Worm (Caenorhabditis elegans): ENCODE measurements around the gene srf-3.

Gene srf-3

ce11 chrIV:12883190-12883589 lies 33.9 kb downstream of the srf-3 start, which contains the start of gene ZK896.4:
TSS of gene ZK896.4 (minus strand) at chrIV:12883290.
- no peak for TF ChIP-seq irx-1 (tag; optimal IDR thresholded peaks at IDR 0.05)
- TF ChIP-seq isw-1 (GFP tag; IDR thresholded peaks at IDR 0.05): no peak
- no peak for TF ChIP-seq egl-27 (tag; optimal IDR thresholded peaks at IDR 0.05)
- no peak for TF ChIP-seq lin-39 (tag; optimal IDR thresholded peaks at IDR 0.05)
- TF ChIP-seq ceh-88 (GFP tag; IDR thresholded peaks at IDR 0.05): no peak
- no peak for TF ChIP-seq ama-1 (optimal IDR thresholded peaks at IDR 0.05)

- no peak for TF ChIP-seq pag-3 (tag; optimal IDR thresholded peaks at IDR 0.05; ENCODE audit: borderline replicate concordance, insufficient read depth)
These were observed 36.7 kb downstream of the srf-3 start for ce11 chrIV:12886012-12886411.

- TF ChIP-seq nhr-11 (tag; optimal IDR thresholded peaks at IDR 0.05) (no peak), ces-1 (GFP tag; optimal IDR thresholded peaks at IDR 0.05) (no peak), jun-1 (tag; optimal IDR thresholded peaks at IDR 0.05) (peak; percentile 7), pax-3 (tag; optimal IDR thresholded peaks at IDR 0.05) (no peak), elt-2 (tag; optimal IDR thresholded peaks at IDR 0.05) (peak; percentile 88), pqm-1 (tag; optimal IDR thresholded peaks at IDR 0.05) (peak; percentile 78), tlp-1 (tag; optimal IDR thresholded peaks at IDR 0.05) (no peak), pag-3 (tag; optimal IDR thresholded peaks at IDR 0.05; ENCODE audit: borderline replicate concordance, insufficient read depth) (no peak), efl-1 (optimal IDR thresholded peaks at IDR 0.05) (no peak), efl-1 (GFP tag; optimal IDR thresholded peaks at IDR 0.05 in 1 of 2) (peak in 1 of 2 experiments; percentile 30)
These were observed 41.1 kb downstream of the srf-3 start, which contains the start of gene K08D8.6 for ce11 chrIV:12890445-12890844. TSS of gene K08D8.6 (minus strand) at chrIV:12890508.

ce11 chrIV:12891080-12891479 lies 41.8 kb downstream of the srf-3 start:
- no peak for TF ChIP-seq snpc-4 (tag; optimal IDR thresholded peaks at IDR 0.05)
- TF ChIP-seq elt-2 (tag; optimal IDR thresholded peaks at IDR 0.05): peak; percentile 17

ce11 chrIV:12892194-12892593 lies 42.9 kb downstream of the srf-3 start, which contains the start of gene K08D8.1:
TSS of gene K08D8.1 (plus strand) at chrIV:12892494.
- TF ChIP-seq snpc-4 (tag; optimal IDR thresholded peaks at IDR 0.05): no peak
- no peak for TF ChIP-seq aly-2 (tag; optimal IDR thresholded peaks at IDR 0.05)
- no peak for TF ChIP-seq hpl-2 (GFP tag; optimal IDR thresholded peaks at IDR 0.05)
- no peak for TF ChIP-seq pax-3 (tag; optimal IDR thresholded peaks at IDR 0.05)
- TF ChIP-seq egl-13 (tag; optimal IDR thresholded peaks at IDR 0.05): no peak
- no peak for TF ChIP-seq mdl-1 (tag; optimal IDR thresholded peaks at IDR 0.05)
- no peak for TF ChIP-seq unc-62 (GFP tag; optimal IDR thresholded peaks at IDR 0.05)
- TF ChIP-seq fkh-8 (tag; optimal IDR thresholded peaks at IDR 0.05): no peak

- TF ChIP-seq nhr-85 (tag) (peak; percentile 6), snpc-4 (tag; optimal IDR thresholded peaks at IDR 0.05) (no peak)
These were observed 43.9 kb downstream of the srf-3 start, which contains the start of gene K08D8.12 for ce11 chrIV:12893166-12893565. TSS of gene K08D8.12 (plus strand) at chrIV:12893466.

ce11 chrIV:12894996-12895395 lies 45.7 kb downstream of the srf-3 start, which contains the start of gene K08D8.11:
TSS of gene K08D8.11 (plus strand) at chrIV:12895296.
- no peak for TF ChIP-seq ets-5 (GFP tag; IDR thresholded peaks at IDR 0.05)
- TF ChIP-seq nhr-71 (tag; optimal IDR thresholded peaks at IDR 0.05): no peak
- TF ChIP-seq fkh-8 (tag; optimal IDR thresholded peaks at IDR 0.05): no peak
- TF ChIP-seq pag-3 (tag; optimal IDR thresholded peaks at IDR 0.05; ENCODE audit: borderline replicate concordance, insufficient read depth): no peak
- no peak for TF ChIP-seq unc-98 (GFP tag; IDR thresholded peaks at IDR 0.05)
- TF ChIP-seq tlp-1 (tag; optimal IDR thresholded peaks at IDR 0.05): no peak
- no peak for TF ChIP-seq snu-23 (GFP tag; optimal IDR thresholded peaks at IDR 0.05)
- TF ChIP-seq F16B12.6 (tag; optimal IDR thresholded peaks at IDR 0.05): no peak
- no peak for TF ChIP-seq nhr-11 (tag; optimal IDR thresholded peaks at IDR 0.05)
- no peak for TF ChIP-seq sup-37 (GFP tag; optimal IDR thresholded peaks at IDR 0.05)
- TF ChIP-seq nhr-85 (tag): no peak
- TF ChIP-seq mab-9 (GFP tag; IDR thresholded peaks at IDR 0.05): no peak
- no peak for TF ChIP-seq pax-3 (tag; optimal IDR thresholded peaks at IDR 0.05)
- TF ChIP-seq aha-1 (tag; optimal IDR thresholded peaks at IDR 0.05): no peak
- no peak for TF ChIP-seq ceh-8 (GFP tag; optimal IDR thresholded peaks at IDR 0.05)
- no peak for TF ChIP-seq elt-3 (tag; optimal IDR thresholded peaks at IDR 0.05)
